Fruit fly (Drosophila melanogaster) whole organism, embryonic: ENCODE data around the gene Spx.
A peak's percentile ranks its signal among the peaks of the same experiment; 100 is the strongest.

Source experiments
- Atf6 ChIP-seq: fragments of 200-800 bp; sonication (Bioruptor generic); IDR thresholded peaks from 2 replicates; pipeline ENCODE4 v1.3.6; 2022; ENCODE audit warnings: missing biosample characterization, missing genetic modification characterization
- B-H1 ChIP-seq: fragments of 200-800 bp; sonication (Bioruptor generic); IDR thresholded peaks from 3 replicates; pipeline ENCODE4 v1.3.6; 2022; ENCODE audit warnings: missing biosample characterization, missing genetic modification characterization
- CG10267 ChIP-seq: fragments of 200-800 bp; sonication (Bioruptor generic); optimal IDR thresholded peaks from 2 replicates; lab custom pipeline; 2018; ENCODE audit warnings: missing biosample characterization, mild to moderate bottlenecking, missing genetic modification characterization, moderate library complexity
- CG11398 ChIP-seq: fragments of 200-800 bp; sonication (Bioruptor generic); optimal IDR thresholded peaks from 2 replicates; lab custom pipeline; 2016; ENCODE audit warnings: missing biosample characterization, missing genetic modification characterization
- CG11456 ChIP-seq: fragments of 200-800 bp; sonication (Bioruptor generic); IDR thresholded peaks from 3 replicates; pipeline ENCODE4 v1.3.6; 2022; ENCODE audit warnings: missing biosample characterization, missing genetic modification characterization
- CG13123 ChIP-seq: fragments of 200-800 bp; sonication (Bioruptor generic); optimal IDR thresholded peaks from 2 replicates; lab custom pipeline; 2016; ENCODE audit warnings: missing biosample characterization, missing genetic modification characterization
- CG15601 ChIP-seq: fragments of 200-800 bp; sonication (Bioruptor generic); optimal IDR thresholded peaks from 3 replicates; lab custom pipeline; 2019; ENCODE audit warnings: missing biosample characterization, mild to moderate bottlenecking, missing genetic modification characterization, moderate library complexity
- CG2199 ChIP-seq: fragments of 200-800 bp; sonication (Bioruptor generic); IDR thresholded peaks from 3 replicates; pipeline ENCODE4 v1.3.6; 2022; ENCODE audit warnings: missing biosample characterization, missing genetic modification characterization
- CG32767 ChIP-seq: fragments of 200-800 bp; sonication (Bioruptor generic); IDR thresholded peaks from 2 replicates; pipeline ENCODE4 v1.3.6; 2022; ENCODE audit warnings: missing biosample characterization, missing genetic modification characterization
- CG33557 ChIP-seq: fragments of 200-800 bp; sonication (Bioruptor generic); optimal IDR thresholded peaks from 2 replicates; lab custom pipeline; 2019; ENCODE audit warnings: missing biosample characterization, mild to moderate bottlenecking, missing genetic modification characterization, moderate library complexity
- CG4282 ChIP-seq: fragments of 200-800 bp; sonication (Bioruptor generic); optimal IDR thresholded peaks from 2 replicates; lab custom pipeline; 2016; ENCODE audit warnings: missing biosample characterization, missing genetic modification characterization
- CG4360 ChIP-seq: fragments of 200-800 bp; sonication (Bioruptor generic); IDR thresholded peaks from 2 replicates; pipeline ENCODE4 v1.3.6; 2022; ENCODE audit warnings: missing biosample characterization, missing genetic modification characterization
- CG6683 ChIP-seq: fragments of 200-800 bp; sonication (Bioruptor generic); optimal IDR thresholded peaks from 2 replicates; lab custom pipeline; 2017; ENCODE audit warnings: missing biosample characterization, mild to moderate bottlenecking, missing genetic modification characterization, missing genetic modification reagents
- CG6854 ChIP-seq: fragments of 200-800 bp; sonication (Bioruptor generic); optimal IDR thresholded peaks from 3 replicates; lab custom pipeline; 2017; ENCODE audit warnings: missing biosample characterization, mild to moderate bottlenecking, missing genetic modification characterization
- CG9876 ChIP-seq: fragments of 200-800 bp; sonication (Bioruptor generic); optimal IDR thresholded peaks from 2 replicates; lab custom pipeline; 2016; ENCODE audit warnings: missing biosample characterization, missing genetic modification characterization
- Dref ChIP-seq: fragments of 200-800 bp; sonication (Bioruptor generic); IDR thresholded peaks from 2 replicates; pipeline ENCODE4 v1.3.6; 2022; ENCODE audit warnings: missing biosample characterization, missing genetic modification characterization
- Drgx ChIP-seq: fragments of 200-800 bp; sonication (Bioruptor generic); IDR thresholded peaks from 2 replicates; pipeline ENCODE4 v1.3.6; 2022; ENCODE audit warnings: missing biosample characterization, missing genetic modification characterization
- ERR ChIP-seq: fragments of 200-800 bp; sonication (Bioruptor generic); optimal IDR thresholded peaks from 2 replicates; lab custom pipeline; 2016; ENCODE audit warnings: missing biosample characterization, missing genetic modification characterization
- Elba2 ChIP-seq: fragments of 200-800 bp; sonication (Bioruptor generic); optimal IDR thresholded peaks from 3 replicates; lab custom pipeline; 2016; ENCODE audit warnings: missing biosample characterization, missing genetic modification characterization
- H2.0 ChIP-seq: fragments of 200-800 bp; sonication (Bioruptor generic); IDR thresholded peaks from 2 replicates; pipeline ENCODE4 v1.3.6; 2022; ENCODE audit warnings: missing biosample characterization, missing genetic modification characterization
- HmgZ ChIP-seq: fragments of 200-800 bp; sonication (Bioruptor generic); optimal IDR thresholded peaks from 2 replicates; lab custom pipeline; 2018; ENCODE audit warnings: missing biosample characterization, mild to moderate bottlenecking, missing genetic modification characterization
- MBD-R2 ChIP-seq: fragments of 200-800 bp; sonication (Bioruptor generic); IDR thresholded peaks from 2 replicates; pipeline ENCODE4 v1.3.6; 2022; ENCODE audit warnings: missing biosample characterization, missing genetic modification characterization
- Med ChIP-seq: fragments of 200-800 bp; sonication (Bioruptor generic); peaks from one replicate; lab custom pipeline; 2016; ENCODE audit warnings: missing biosample characterization, missing genetic modification characterization, mild to moderate bottlenecking, inconsistent platforms, moderate library complexity
- NC2β ChIP-seq: fragments of 200-800 bp; sonication (Bioruptor generic); optimal IDR thresholded peaks from 2 replicates; lab custom pipeline; 2016; ENCODE audit warnings: missing biosample characterization, missing genetic modification characterization
- Nf-YB ChIP-seq: fragments of 200-800 bp; sonication (Bioruptor generic); optimal IDR thresholded peaks from 3 replicates; lab custom pipeline; 2019; ENCODE audit warnings: missing biosample characterization, mild to moderate bottlenecking, missing genetic modification characterization, moderate library complexity
- Poxn ChIP-seq: fragments of 200-800 bp; sonication (Bioruptor generic); IDR thresholded peaks from 2 replicates; pipeline ENCODE4 v1.3.6; 2022; ENCODE audit warnings: missing biosample characterization, missing genetic modification characterization
- Xbp1 ChIP-seq: fragments of 200-800 bp; sonication (Bioruptor generic); optimal IDR thresholded peaks from 3 replicates; lab custom pipeline; 2016; ENCODE audit warnings: missing biosample characterization, mild to moderate bottlenecking, missing genetic modification characterization
- cato ChIP-seq: fragments of 200-800 bp; sonication (Bioruptor generic); optimal IDR thresholded peaks from 2 replicates; lab custom pipeline; 2016; ENCODE audit warnings: missing biosample characterization, missing genetic modification characterization, borderline replicate concordance
- caup ChIP-seq: fragments of 200-800 bp; sonication (Bioruptor generic); optimal IDR thresholded peaks from 3 replicates; lab custom pipeline; 2017; ENCODE audit warnings: missing biosample characterization, mild to moderate bottlenecking, missing genetic modification characterization, moderate library complexity; ENCODE audit not compliant: severe bottlenecking
- chn ChIP-seq: fragments of 200-800 bp; sonication (Bioruptor generic); optimal IDR thresholded peaks from 2 replicates; lab custom pipeline; 2016; ENCODE audit warnings: missing biosample characterization, missing genetic modification characterization
- crp ChIP-seq, 2 experiments: fragments of 200-800 bp; sonication (Bioruptor generic); optimal IDR thresholded peaks; 2 replicates in 1 of 2; 3 replicates in 1 of 2; lab custom pipeline; 2017; ENCODE audit warnings: missing biosample characterization in 2 of 2, missing genetic modification characterization in 2 of 2, mild to moderate bottlenecking in 1 of 2, moderate library complexity in 1 of 2
- da ChIP-seq: fragments of 200-800 bp; sonication (Bioruptor generic); optimal IDR thresholded peaks from 2 replicates; lab custom pipeline; 2016; ENCODE audit warnings: missing biosample characterization, missing genetic modification characterization
- danr ChIP-seq: fragments of 200-800 bp; sonication (Bioruptor generic); IDR thresholded peaks from 2 replicates; pipeline ENCODE4 v1.3.6; 2022; ENCODE audit warnings: missing biosample characterization, missing genetic modification characterization
- emc ChIP-seq: fragments of 200-800 bp; sonication (Bioruptor generic); optimal IDR thresholded peaks from 2 replicates; lab custom pipeline; 2016; ENCODE audit warnings: missing biosample characterization, missing genetic modification characterization
- esg ChIP-seq: fragments of 200-800 bp; sonication (Bioruptor generic); conservative IDR thresholded peaks from 2 replicates; pipeline ENCODE4 v1.3.6; 2022; ENCODE audit warnings: missing biosample characterization, missing genetic modification characterization
- exex ChIP-seq: fragments of 200-800 bp; sonication (Bioruptor generic); optimal IDR thresholded peaks from 4 replicates; lab custom pipeline; 2018; ENCODE audit warnings: missing biosample characterization, mild to moderate bottlenecking, missing genetic modification characterization, moderate library complexity
- eyg ChIP-seq: fragments of 200-800 bp; sonication (Bioruptor generic); optimal IDR thresholded peaks from 3 replicates; lab custom pipeline; 2016; ENCODE audit warnings: missing biosample characterization, missing genetic modification characterization
- ftz-f1 ChIP-seq: fragments of 200-800 bp; sonication (Bioruptor generic); optimal IDR thresholded peaks from 2 replicates; lab custom pipeline; 2016; ENCODE audit warnings: missing biosample characterization, missing genetic modification characterization
- gcm ChIP-seq: fragments of 200-800 bp; sonication (Bioruptor generic); optimal IDR thresholded peaks from 2 replicates; lab custom pipeline; 2019; ENCODE audit warnings: missing biosample characterization, mild to moderate bottlenecking, missing genetic modification characterization, moderate library complexity
- gcm2 ChIP-seq: fragments of 200-800 bp; sonication (Bioruptor generic); optimal IDR thresholded peaks from 2 replicates; lab custom pipeline; 2016; ENCODE audit warnings: missing biosample characterization, missing genetic modification characterization
- ken ChIP-seq: fragments of 200-800 bp; sonication (Bioruptor generic); IDR thresholded peaks from 3 replicates; pipeline ENCODE4 v1.3.6; 2022; ENCODE audit warnings: missing biosample characterization, missing genetic modification characterization
- nmo ChIP-seq: fragments of 200-800 bp; sonication (Bioruptor generic); optimal IDR thresholded peaks from 2 replicates; lab custom pipeline; 2018; ENCODE audit warnings: missing biosample characterization, mild to moderate bottlenecking, missing genetic modification characterization, moderate library complexity
- pho ChIP-seq: fragments of 200-800 bp; sonication (Bioruptor generic); optimal IDR thresholded peaks from 2 replicates; lab custom pipeline; 2016; ENCODE audit warnings: missing biosample characterization, missing genetic modification characterization
- pita ChIP-seq: fragments of 200-800 bp; sonication (Bioruptor generic); optimal IDR thresholded peaks from 2 replicates; lab custom pipeline; 2017; ENCODE audit warnings: missing biosample characterization, mild to moderate bottlenecking, missing genetic modification characterization
- sima ChIP-seq: fragments of 200-800 bp; sonication (Bioruptor generic); optimal IDR thresholded peaks from 2 replicates; lab custom pipeline; 2016; ENCODE audit warnings: missing biosample characterization, missing genetic modification characterization
- sqz ChIP-seq: fragments of 200-800 bp; sonication (Bioruptor generic); optimal IDR thresholded peaks from 3 replicates; lab custom pipeline; 2018; ENCODE audit warnings: missing biosample characterization, mild to moderate bottlenecking, missing genetic modification characterization
- tio ChIP-seq: fragments of 200-800 bp; sonication (Bioruptor generic); optimal IDR thresholded peaks from 2 replicates; lab custom pipeline; 2017; ENCODE audit warnings: missing biosample characterization, missing genetic modification characterization, inconsistent platforms
- twi ChIP-seq: fragments of 200-800 bp; optimal IDR thresholded peaks from 2 replicates; lab custom pipeline; 2019; ENCODE audit warnings: missing biosample characterization, mild to moderate bottlenecking, missing genetic modification characterization, moderate library complexity
- vfl ChIP-seq: fragments of 200-800 bp; sonication (Bioruptor generic); optimal IDR thresholded peaks from 2 replicates; lab custom pipeline; 2016; ENCODE audit warnings: missing biosample characterization, missing genetic modification characterization

The Spx gene

dm6 chrX:6224225-6225190, 31.1 kb upstream of the Spx start, which contains the start of gene sqh (continued):
- TF ChIP-seq CG2199 (GFP tag; lab: Robert Waterston, UW) (0 out of 3 replicates have a peak, but pooled peaks have one; percentile 72), pita (GFP tag; lab: Kevin White, UChicago) (no peak), chn (GFP tag; lab: Kevin White, UChicago) (peak; percentile 69), caup (GFP tag; lab: Kevin White, UChicago) (peak; percentile 84), eyg (GFP tag; lab: Kevin White, UChicago) (no peak), ken (GFP tag; lab: Robert Waterston, UW) (peak; percentile 92), Xbp1 (GFP tag; lab: Kevin White, UChicago) (peak; percentile 84), danr (peak; percentile 82), H2.0 (GFP tag; lab: Robert Waterston, UW) (peak; percentile 84), Dref (GFP tag; lab: Robert Waterston, UW) (0 out of 2 replicates have a peak, but pooled peaks have one; percentile 19), NC2β (no peak), esg (GFP tag; lab: Robert Waterston, UW) (peak; percentile 85), Nf-YB (peak; percentile 69), CG4282 (no peak), B-H1 (GFP tag; lab: Robert Waterston, UW) (peak; percentile 70; the same call in 2 of the 3 replicates), Med (GFP tag; lab: Kevin White, UChicago) (peak; percentile 94), nmo (GFP tag; lab: Kevin White, UChicago) (peak; percentile 92), pho (GFP tag; lab: Kevin White, UChicago) (peak; percentile 56), sima (GFP tag; lab: Kevin White, UChicago) (no peak), CG10267 (tag; lab: Kevin White, UChicago) (peak; percentile 64), ftz-f1 (GFP tag; lab: Kevin White, UChicago) (peak; percentile 51), Poxn (GFP tag; lab: Robert Waterston, UW) (peak; percentile 67), cato (GFP tag; lab: Kevin White, UChicago) (peak; percentile 62), CG6854 (GFP tag; lab: Kevin White, UChicago) (peak; percentile 76), CG11456 (GFP tag; lab: Robert Waterston, UW) (peak; percentile 89), sqz (GFP tag; lab: Kevin White, UChicago) (peak; percentile 57), MBD-R2 (GFP tag; lab: Robert Waterston, UW) (peak; percentile 68), gcm2 (GFP tag; lab: Kevin White, UChicago) (peak; percentile 68), HmgZ (tag; lab: Kevin White, UChicago) (peak; percentile 89), CG32767 (GFP tag; lab: Robert Waterston, UW) (peak; percentile 89), CG11398 (GFP tag; lab: Kevin White, UChicago) (no peak), CG9876 (GFP tag; lab: Kevin White, UChicago) (no peak), gcm (peak; percentile 82), crp (GFP tag; optimal IDR thresholded peaks at IDR 0.05; lab: Kevin White, UChicago) (peak in 1 of 2 experiments; percentile 48), CG13123 (GFP tag; lab: Kevin White, UChicago) (peak; percentile 51), CG4360 (peak; percentile 74; the same call in 1 of the 2 replicates), CG15601 (tag; lab: Kevin White, UChicago) (peak; percentile 78), ERR (no peak), emc (GFP tag; lab: Kevin White, UChicago) (no peak), da (GFP tag; lab: Kevin White, UChicago) (no peak), Atf6 (GFP tag; lab: Robert Waterston, UW) (peak; percentile 94), Drgx (GFP tag; lab: Robert Waterston, UW) (peak; percentile 92), CG6683 (peak; percentile 81), tio (GFP tag; lab: Kevin White, UChicago) (no peak), CG33557 (peak; percentile 82), exex (tag; lab: Kevin White, UChicago) (peak; percentile 57), twi (peak; percentile 84), vfl (GFP tag; lab: Kevin White, UChicago) (peak; percentile 63), Elba2 (GFP tag; lab: Kevin White, UChicago) (no peak)
